Fruit fly (Drosophila melanogaster) whole organism, pupa: ENCODE measurements around the gene Tet.
A peak's percentile ranks its signal among the peaks of the same experiment; 100 is the strongest.

Source experiments
- CG12605 ChIP-seq: fragments of 200-800 bp; sonication (Bioruptor generic); IDR thresholded peaks from 2 replicates; pipeline ENCODE4 v1.3.6; 2022; ENCODE audit warnings: missing biosample characterization, missing genetic modification characterization
- CG13204 ChIP-seq: fragments of 200-800 bp; sonication (Bioruptor generic); optimal IDR thresholded peaks from 2 replicates; lab custom pipeline; 2018; ENCODE audit warnings: missing biosample characterization, mild to moderate bottlenecking, missing genetic modification characterization, moderate library complexity
- CG17806 ChIP-seq: fragments of 200-800 bp; sonication (Bioruptor generic); optimal IDR thresholded peaks from 2 replicates; lab custom pipeline; 2018; ENCODE audit warnings: missing biosample characterization, mild to moderate bottlenecking, missing genetic modification characterization, moderate library complexity
- CG4496 ChIP-seq: fragments of 200-800 bp; sonication (Bioruptor generic); IDR thresholded peaks from 3 replicates; pipeline ENCODE4 v1.3.6; 2022; ENCODE audit warnings: missing biosample characterization, missing genetic modification characterization
- CG8159 ChIP-seq: fragments of 200-800 bp; sonication (Bioruptor generic); optimal IDR thresholded peaks from 3 replicates; lab custom pipeline; 2018; ENCODE audit warnings: missing biosample characterization, mild to moderate bottlenecking, missing genetic modification characterization, moderate library complexity
- CG9948 ChIP-seq: fragments of 200-800 bp; sonication (Bioruptor generic); optimal IDR thresholded peaks from 2 replicates; lab custom pipeline; 2018; ENCODE audit warnings: missing biosample characterization, mild to moderate bottlenecking, missing genetic modification characterization, moderate library complexity
- EcR ChIP-seq: fragments of 200-800 bp; sonication (Bioruptor generic); optimal IDR thresholded peaks from 3 replicates; lab custom pipeline; 2019; ENCODE audit warnings: missing biosample characterization, missing genetic modification characterization, mild to moderate bottlenecking, moderate library complexity, missing genetic modification reagents
- Ets98B ChIP-seq: fragments of 200-800 bp; sonication (Bioruptor generic); IDR thresholded peaks from 2 replicates; pipeline ENCODE4 v1.3.6; 2022; ENCODE audit warnings: missing biosample characterization, missing genetic modification characterization
- Pif1A ChIP-seq: fragments of 200-800 bp; sonication (Bioruptor generic); optimal IDR thresholded peaks from 3 replicates; lab custom pipeline; 2016; ENCODE audit warnings: missing biosample characterization, missing genetic modification characterization
- Pif1B ChIP-seq: fragments of 200-800 bp; sonication (Bioruptor generic); optimal IDR thresholded peaks from 3 replicates; lab custom pipeline; 2016; ENCODE audit warnings: missing biosample characterization, missing genetic modification characterization
- Snoo ChIP-seq: fragments of 200-800 bp; sonication (Bioruptor generic); optimal IDR thresholded peaks from 3 replicates; lab custom pipeline; 2017; ENCODE audit warnings: missing biosample characterization, mild to moderate bottlenecking, missing genetic modification characterization, inconsistent platforms

- TF ChIP-seq Snoo (tag; lab: Kevin White, UChicago) (peak; percentile 34), CG12605 (GFP tag; lab: Robert Waterston, UW) (no peak), CG4496 (no peak), CG8159 (tag; lab: Kevin White, UChicago) (peak; percentile 66), Pif1A (no peak), CG17806 (peak; percentile 51), EcR (no peak), Ets98B (no peak), Pif1B (GFP tag; lab: Kevin White, UChicago) (no peak), CG9948 (peak; percentile 61), CG13204 (no peak)
Measured at dm6 chr3L:2848940-2849339, 30.0 kb downstream of the Tet start.
